Fruit fly (Drosophila melanogaster): ENCODE data around the gene hzg.

hzg gene

DNA sequence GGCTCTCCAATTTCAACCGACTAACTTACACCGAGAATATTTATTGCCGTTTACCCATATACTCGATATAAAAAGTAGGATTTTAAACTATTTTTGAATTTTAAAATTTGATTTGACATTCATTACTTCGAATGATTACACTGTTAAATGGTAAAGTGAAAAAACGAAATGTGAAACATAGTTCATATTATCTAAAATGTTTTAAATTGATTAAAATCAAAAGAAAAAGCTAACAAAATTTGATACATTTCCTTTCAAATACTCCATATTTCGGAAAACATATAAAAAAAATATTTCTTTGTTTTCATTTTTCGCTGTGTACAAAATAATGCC lies 13.7 kb upstream of the hzg start:
- peak; percentile 6 for TF ChIP-seq HLH106 (tag; optimal IDR thresholded peaks at IDR 0.05)
- no peak for TF ChIP-seq Rel (GFP tag; optimal IDR thresholded peaks at IDR 0.05)
- no peak for TF ChIP-seq Rel (tag; optimal IDR thresholded peaks at IDR 0.05)
- TF ChIP-seq Mio (GFP tag; optimal IDR thresholded peaks at IDR 0.05) = no peak
- TF ChIP-seq dmrt93B (GFP tag; optimal IDR thresholded peaks at IDR 0.05) = no peak

DNA sequence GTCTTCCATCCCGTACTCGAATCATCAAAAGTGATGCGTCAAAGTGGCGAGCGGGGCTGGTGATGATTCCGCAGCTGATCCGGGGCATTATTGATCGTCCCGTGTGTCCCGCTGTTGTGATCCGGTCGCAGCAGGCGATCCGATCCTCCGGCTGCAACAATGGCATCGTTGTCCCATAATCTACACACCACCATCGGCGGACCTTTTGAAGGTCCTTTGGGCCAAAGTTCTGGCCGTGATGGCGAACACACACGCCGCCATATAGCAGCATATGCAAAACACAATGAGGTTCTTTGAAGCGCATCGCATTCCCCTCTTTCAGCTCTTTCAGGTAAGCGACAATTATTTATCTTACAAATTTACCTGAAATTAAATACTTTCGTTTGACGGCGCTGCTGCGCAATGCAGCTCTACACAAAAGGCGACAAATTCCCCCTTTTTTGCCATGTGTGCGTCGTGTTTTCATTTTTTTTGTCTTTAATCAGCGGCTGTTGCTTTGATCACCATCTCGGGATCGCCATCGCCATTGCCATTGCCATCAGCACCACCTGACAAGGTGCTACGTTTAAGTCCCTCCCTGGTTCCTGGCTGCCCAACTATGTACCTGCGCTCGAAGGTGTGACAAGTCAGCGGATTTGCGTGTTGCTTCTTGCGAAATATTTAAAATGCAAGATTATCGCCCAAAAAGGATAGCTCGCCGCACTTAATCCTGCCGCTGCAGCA lies 13.2 kb upstream of the hzg start:
- TF ChIP-seq Rel (GFP tag; optimal IDR thresholded peaks at IDR 0.05) = no peak
- TF ChIP-seq Rel (tag; optimal IDR thresholded peaks at IDR 0.05) = no peak
- TF ChIP-seq ey (GFP tag; optimal IDR thresholded peaks at IDR 0.05) = no peak
- TF ChIP-seq jim (GFP tag; optimal IDR thresholded peaks at IDR 0.05) = no peak
- TF ChIP-seq usp (GFP tag; optimal IDR thresholded peaks at IDR 0.05) = no peak
- TF ChIP-seq Dfd (GFP tag; optimal IDR thresholded peaks at IDR 0.05) = no peak

DNA sequence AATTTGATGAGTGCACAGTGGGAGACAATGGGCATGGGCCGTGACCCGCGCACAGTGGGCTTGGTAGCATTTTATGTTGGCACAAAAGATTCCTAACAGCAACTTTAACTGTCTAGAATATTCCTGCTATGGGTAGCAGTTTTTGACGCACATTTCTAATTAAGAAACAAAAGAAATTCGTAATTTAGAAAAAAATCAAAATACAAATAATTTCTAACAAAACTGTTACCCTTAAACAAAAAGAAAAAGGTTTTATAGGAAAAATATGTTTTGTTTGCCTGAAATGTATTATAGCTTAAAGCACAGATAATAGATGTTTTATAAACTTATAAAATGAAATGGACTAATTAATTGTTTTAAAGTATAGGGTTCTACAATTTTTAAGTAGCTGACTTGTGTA lies 12.4 kb upstream of the hzg start:
- TF ChIP-seq foxo (GFP tag; optimal IDR thresholded peaks at IDR 0.05) (peak in 1 of 2 experiments; percentile 15), h (GFP tag; optimal IDR thresholded peaks at IDR 0.05) (peak; percentile 29), rgr (GFP tag; optimal IDR thresholded peaks at IDR 0.05) (no peak), dmrt93B (GFP tag; optimal IDR thresholded peaks at IDR 0.05) (no peak)

DNA sequence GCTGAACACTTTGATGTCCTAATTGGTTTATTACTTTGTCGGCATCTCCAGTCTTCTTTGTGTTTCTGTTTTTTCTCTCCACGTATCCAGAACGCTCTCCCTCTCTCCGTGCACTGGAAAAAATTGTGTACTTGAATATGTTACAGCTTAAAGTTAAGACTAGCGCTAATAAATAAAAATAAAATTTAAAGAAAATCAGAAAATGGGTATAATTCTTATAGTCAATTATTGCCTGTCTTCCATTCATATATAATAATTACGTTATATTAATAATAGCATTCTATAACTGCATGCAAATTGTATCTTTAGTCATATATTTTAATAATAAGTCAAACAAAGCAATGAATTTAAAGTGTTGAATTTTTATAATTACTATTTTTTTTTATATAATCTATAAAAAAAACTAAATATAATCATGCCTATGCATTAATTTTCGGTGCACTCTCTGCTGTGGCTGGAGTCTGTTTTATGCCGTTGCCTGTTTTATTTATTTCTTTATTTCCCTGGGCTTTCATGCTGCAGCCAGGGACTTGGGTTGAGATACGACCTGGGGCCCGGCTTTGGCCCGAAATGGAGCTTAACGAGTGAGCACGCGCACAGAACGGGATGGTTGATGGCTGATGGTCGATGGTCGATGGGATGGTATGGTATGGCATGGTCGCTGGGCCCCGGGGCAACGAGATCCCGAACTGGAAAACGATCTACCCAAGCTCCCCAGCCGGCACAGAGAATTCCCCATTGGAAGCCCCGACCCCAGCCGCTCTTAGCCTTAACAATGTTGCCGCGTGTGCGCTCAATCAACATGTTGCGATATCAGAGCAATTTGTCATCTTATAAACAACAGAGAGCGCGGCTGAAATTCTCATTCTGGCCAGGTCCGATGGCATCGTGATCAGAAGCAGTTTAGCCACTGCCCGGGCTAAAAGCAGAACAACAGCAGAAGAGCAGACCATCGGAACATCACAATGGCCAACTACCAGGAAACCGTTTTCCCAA lies 11.5 kb upstream of the hzg start:
- TF ChIP-seq Sp1 (GFP tag; optimal IDR thresholded peaks at IDR 0.05) (peak; percentile 86), Myc (optimal IDR thresholded peaks at IDR 0.05) (no peak), CG32264 (GFP tag; optimal IDR thresholded peaks at IDR 0.05) (no peak), Abd-B (GFP tag; optimal IDR thresholded peaks at IDR 0.05) (no peak), dl (GFP tag; optimal IDR thresholded peaks at IDR 0.05; ENCODE audit: insufficient read depth in 1 of 2, partially characterized antibody in 2 of 2) (no peak), brk (GFP tag; optimal IDR thresholded peaks at IDR 0.05) (no peak), Hnf4 (GFP tag; optimal IDR thresholded peaks at IDR 0.05) (no peak), foxo (GFP tag; optimal IDR thresholded peaks at IDR 0.05) (peak in 1 of 2 experiments; percentile 66), sage (GFP tag; optimal IDR thresholded peaks at IDR 0.05) (no peak), N (GFP tag; optimal IDR thresholded peaks at IDR 0.05) (no peak), CG9705 (GFP tag; optimal IDR thresholded peaks at IDR 0.05) (no peak), Vsx2 (GFP tag; optimal IDR thresholded peaks at IDR 0.05; ENCODE audit: partially characterized antibody) (no peak), tai (GFP tag; optimal IDR thresholded peaks at IDR 0.05) (no peak), usp (GFP tag; optimal IDR thresholded peaks at IDR 0.05) (no peak), br (GFP tag; optimal IDR thresholded peaks at IDR 0.05) (no peak), woc (GFP tag; optimal IDR thresholded peaks at IDR 0.05) (peak; percentile 18), Jra (GFP tag; optimal IDR thresholded peaks at IDR 0.05) (no peak), fru (GFP tag; optimal IDR thresholded peaks at IDR 0.05) (peak; percentile 14), Hr83 (GFP tag; optimal IDR thresholded peaks at IDR 0.05; ENCODE audit: poor library complexity, severe bottlenecking) (no peak), Rel (GFP tag; optimal IDR thresholded peaks at IDR 0.05) (no peak), Rel (tag; optimal IDR thresholded peaks at IDR 0.05) (no peak), h (GFP tag; optimal IDR thresholded peaks at IDR 0.05) (peak; percentile 16), CrebA (GFP tag; optimal IDR thresholded peaks at IDR 0.05; ENCODE audit: borderline replicate concordance) (no peak), Hr78 (GFP tag; optimal IDR thresholded peaks at IDR 0.05) (no peak), pan (optimal IDR thresholded peaks at IDR 0.05) (no peak), OdsH (GFP tag; optimal IDR thresholded peaks at IDR 0.05) (peak; percentile 54), Mio (GFP tag; optimal IDR thresholded peaks at IDR 0.05) (no peak), GATAd (GFP tag; optimal IDR thresholded peaks at IDR 0.05) (no peak), psq (GFP tag; optimal IDR thresholded peaks at IDR 0.05) (peak; percentile 84), sv (GFP tag; optimal IDR thresholded peaks at IDR 0.05) (no peak), dsf (GFP tag; optimal IDR thresholded peaks at IDR 0.05; ENCODE audit: borderline replicate concordance) (no peak), HLH106 (tag; optimal IDR thresholded peaks at IDR 0.05) (peak; percentile 78), Dif (GFP tag; optimal IDR thresholded peaks at IDR 0.05; ENCODE audit: partially characterized antibody) (no peak), ey (GFP tag; optimal IDR thresholded peaks at IDR 0.05) (no peak), Dfd (GFP tag; optimal IDR thresholded peaks at IDR 0.05) (no peak), lola (GFP tag; optimal IDR thresholded peaks at IDR 0.05) (no peak), rgr (GFP tag; optimal IDR thresholded peaks at IDR 0.05) (peak; percentile 12), jim (GFP tag; optimal IDR thresholded peaks at IDR 0.05) (no peak), dmrt93B (GFP tag; optimal IDR thresholded peaks at IDR 0.05) (peak; percentile 16)

Data from whole organism, wandering third instar larva.